Worm (Caenorhabditis elegans) whole organism, midembryonic: ENCODE measurements around the gene C02B8.1.

Experiments
- T22C8.4 ChIP-seq: fragments of 200-800 bp; sonication (Bioruptor generic); IDR thresholded peaks from 2 replicates; pipeline ENCODE4 v1.3.6; 2022; ENCODE audit warnings: missing genetic modification characterization, missing compliant biosample characterization
- cog-1 ChIP-seq: sonication (generic microtip); optimal IDR thresholded peaks from 2 replicates; lab custom pipeline; 2016; ENCODE audit warnings: missing genetic modification characterization, missing compliant biosample characterization
- flt-1 ChIP-seq: fragments of 200-800 bp; sonication (Bioruptor generic); IDR thresholded peaks from 2 replicates; pipeline ENCODE4 v1.3.6; 2022; ENCODE audit warnings: missing genetic modification characterization, missing compliant biosample characterization
- klf-2 ChIP-seq: fragments of 200-800 bp; sonication (Bioruptor generic); conservative IDR thresholded peaks from 2 replicates; pipeline ENCODE4 v1.3.6; 2022; ENCODE audit warnings: missing genetic modification reagents, missing genetic modification characterization, missing compliant biosample characterization
- med-1 ChIP-seq: sonication (generic microtip); optimal IDR thresholded peaks from 2 replicates; lab custom pipeline; 2017; ENCODE audit warnings: missing genetic modification characterization, mild to moderate bottlenecking, missing compliant biosample characterization, antibody characterized with exemption, missing genetic modification reagents; ENCODE audit not compliant: insufficient read depth
- ref-1 ChIP-seq: fragments of 200-800 bp; sonication (Bioruptor generic); conservative IDR thresholded peaks from 2 replicates; pipeline ENCODE4 v1.3.6; 2022; ENCODE audit warnings: missing genetic modification reagents, missing genetic modification characterization, missing compliant biosample characterization
- tab-1 ChIP-seq: fragments of 200-800 bp; sonication (Bioruptor generic); IDR thresholded peaks from 2 replicates; pipeline ENCODE4 v1.3.6; 2022; ENCODE audit warnings: missing genetic modification characterization, missing compliant biosample characterization
- ztf-23 ChIP-seq: fragments of 200-800 bp; sonication (Bioruptor generic); IDR thresholded peaks from 2 replicates; pipeline ENCODE4 v1.3.6; 2022; ENCODE audit warnings: missing genetic modification reagents, missing genetic modification characterization, missing compliant biosample characterization
- ztf-29 ChIP-seq: fragments of 200-800 bp; sonication (Bioruptor generic); IDR thresholded peaks from 2 replicates; pipeline ENCODE4 v1.3.6; 2022; ENCODE audit warnings: missing genetic modification reagents, missing genetic modification characterization, missing compliant biosample characterization

DNA sequence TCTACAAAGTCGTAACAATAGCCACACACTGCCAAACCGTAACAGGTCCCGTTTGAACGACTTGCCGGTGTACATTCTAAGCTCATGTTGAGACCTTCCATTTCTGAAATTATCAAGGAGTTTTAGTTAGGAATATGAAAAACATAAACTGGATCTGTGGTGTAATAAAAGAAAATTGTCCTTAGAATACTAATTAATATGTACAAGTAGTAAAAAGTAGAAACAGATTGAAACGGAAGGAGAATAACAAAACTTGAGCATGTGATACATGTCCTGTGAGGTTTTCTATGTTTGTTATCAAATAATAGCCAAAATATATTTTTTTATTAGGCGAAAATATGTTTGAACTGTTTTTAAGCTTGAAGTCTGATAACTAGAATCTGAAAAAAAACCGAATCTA is 18.0 kb upstream of the C02B8.1 start, which contains the start of gene frpr-1:
- TF ChIP-seq flt-1 (GFP tag; lab: Robert Waterston, UW) (no peak), ztf-29 (GFP tag; lab: Robert Waterston, UW) (no peak), ztf-23 (no peak), tab-1 (GFP tag; lab: Robert Waterston, UW) (no peak), ref-1 (GFP tag; lab: Robert Waterston, UW) (no peak), med-1 (GFP tag; lab: Kevin White, UChicago) (no peak), klf-2 (no peak), T22C8.4 (GFP tag; lab: Robert Waterston, UW) (no peak), cog-1 (tag; lab: Kevin White, UChicago) (no peak)
